Worm (Caenorhabditis elegans) whole organism, early embryonic: ENCODE results near the gene srh-216.

ENCODE experiments used
- B0310.2 ChIP-seq: sonication (generic microtip); optimal IDR thresholded peaks from 2 replicates; lab custom pipeline; 2016; ENCODE audit warnings: mild to moderate bottlenecking, missing genetic modification characterization, missing compliant biosample characterization
- F13C5.2 ChIP-seq: sonication (generic microtip); optimal IDR thresholded peaks from 2 replicates; lab custom pipeline; 2017; ENCODE audit warnings: mild to moderate bottlenecking, missing genetic modification characterization, inconsistent platforms, missing compliant biosample characterization
- aly-1 ChIP-seq: sonication (generic microtip); optimal IDR thresholded peaks from 2 replicates; lab custom pipeline; 2016; ENCODE audit warnings: missing genetic modification characterization, missing compliant biosample characterization
- ama-1 ChIP-seq: fragments of 150-350 bp; optimal IDR thresholded peaks from 2 replicates; lab custom pipeline; 2014
- ceh-13 ChIP-seq: fragments of 200-800 bp; sonication (Bioruptor generic); optimal IDR thresholded peaks from 2 replicates; lab custom pipeline; 2018; ENCODE audit warnings: mild to moderate bottlenecking, missing genetic modification characterization, missing compliant biosample characterization
- ceh-36 ChIP-seq: sonication (generic microtip); optimal IDR thresholded peaks from 2 replicates; lab custom pipeline; 2016; ENCODE audit warnings: missing genetic modification characterization, inconsistent platforms, missing compliant biosample characterization
- ets-7 ChIP-seq: sonication (generic microtip); optimal IDR thresholded peaks from 2 replicates; lab custom pipeline; 2016; ENCODE audit warnings: missing genotype, missing genetic modification characterization, missing compliant biosample characterization
- flt-1 ChIP-seq: fragments of 200-800 bp; sonication (Bioruptor generic); IDR thresholded peaks from 2 replicates; pipeline ENCODE4 v1.3.6; 2022; ENCODE audit warnings: missing genetic modification characterization, missing compliant biosample characterization
- hmbx-1 ChIP-seq: sonication (generic microtip); optimal IDR thresholded peaks from 2 replicates; lab custom pipeline; 2016; ENCODE audit warnings: mild to moderate bottlenecking, missing genetic modification characterization, missing compliant biosample characterization
- hmg-4 ChIP-seq: fragments of 200-800 bp; sonication (Bioruptor generic); optimal IDR thresholded peaks from 2 replicates; lab custom pipeline; 2018; ENCODE audit warnings: mild to moderate bottlenecking, missing genetic modification characterization, missing compliant biosample characterization
- hnd-1 ChIP-seq: sonication (generic microtip); optimal IDR thresholded peaks from 2 replicates; lab custom pipeline; 2016; ENCODE audit warnings: missing genetic modification characterization, missing compliant biosample characterization
- pes-1 ChIP-seq: fragments of 200-800 bp; sonication (Bioruptor generic); IDR thresholded peaks from 2 replicates; pipeline ENCODE4 v1.3.6; 2022; ENCODE audit warnings: missing genetic modification reagents, missing genetic modification characterization, missing compliant biosample characterization
- scrt-1 ChIP-seq: fragments of 200-800 bp; sonication (Bioruptor generic); IDR thresholded peaks from 2 replicates; pipeline ENCODE4 v1.3.6; 2022; ENCODE audit warnings: missing genetic modification characterization, missing compliant biosample characterization
- sea-1 ChIP-seq: fragments of 200-800 bp; sonication (Bioruptor generic); conservative IDR thresholded peaks from 2 replicates; pipeline ENCODE4 v1.3.6; 2022; ENCODE audit warnings: missing genetic modification characterization, missing compliant biosample characterization
- tbx-11 ChIP-seq: fragments of 200-800 bp; sonication (Bioruptor generic); IDR thresholded peaks from 2 replicates; pipeline ENCODE4 v1.3.6; 2022; ENCODE audit warnings: missing genetic modification characterization, missing compliant biosample characterization
- tbx-37 ChIP-seq: fragments of 200-800 bp; sonication (Bioruptor generic); conservative IDR thresholded peaks from 2 replicates; pipeline ENCODE4 v1.3.6; 2022; ENCODE audit warnings: missing genetic modification reagents, missing genetic modification characterization, missing compliant biosample characterization
- tra-4 ChIP-seq: sonication (generic microtip); optimal IDR thresholded peaks from 2 replicates; lab custom pipeline; 2017; ENCODE audit warnings: missing genetic modification characterization, missing compliant biosample characterization

The srh-216 gene

DNA sequence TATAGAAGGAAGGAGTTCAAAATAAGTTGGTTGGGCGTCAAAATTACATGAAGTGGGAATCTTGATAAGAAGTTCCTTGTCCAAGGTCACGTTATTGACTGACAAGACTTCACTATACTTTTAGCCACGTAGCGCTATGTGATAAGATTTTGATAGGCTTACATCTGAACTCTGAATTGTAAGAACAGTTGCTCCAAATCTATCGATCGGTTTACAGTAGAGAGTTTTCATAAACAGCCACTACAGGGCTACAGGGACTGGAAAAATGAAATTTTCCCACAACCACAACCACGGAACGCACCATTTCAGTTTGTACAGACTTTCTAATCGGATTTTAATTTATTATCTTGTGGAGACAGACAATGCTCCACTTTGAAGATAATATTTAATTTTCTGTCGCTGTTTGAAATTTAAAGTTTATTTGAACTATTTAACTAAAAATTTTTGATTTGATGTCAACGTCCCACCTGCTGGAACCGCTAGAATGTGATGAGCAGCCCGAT is 30.6 kb upstream of the srh-216 start, which contains the start of the genes clec-31 and clec-22:
clec-31 (minus strand) TSS at position 101 of the 503 bp plus-strand sequence.
clec-22 (plus strand) TSS at position 453 of the 503 bp plus-strand sequence.
- TF ChIP-seq B0310.2 (tag; lab: Kevin White, UChicago) (no peak), sea-1 (GFP tag; lab: Robert Waterston, UW) (no peak), scrt-1 (no peak), hmg-4 (GFP tag; lab: Kevin White, UChicago) (no peak), ama-1 (lab: Kevin White, UChicago) (no peak), ceh-36 (no peak), F13C5.2 (tag; lab: Kevin White, UChicago) (no peak), flt-1 (GFP tag; lab: Robert Waterston, UW) (no peak), ceh-13 (GFP tag; lab: Kevin White, UChicago) (no peak), tbx-11 (no peak), hnd-1 (tag; lab: Kevin White, UChicago) (no peak), ets-7 (tag; lab: Kevin White, UChicago) (no peak), tbx-37 (GFP tag; lab: Robert Waterston, UW) (no peak), aly-1 (no peak), pes-1 (GFP tag; lab: Robert Waterston, UW) (no peak), tra-4 (tag; lab: Kevin White, UChicago) (no peak)

DNA sequence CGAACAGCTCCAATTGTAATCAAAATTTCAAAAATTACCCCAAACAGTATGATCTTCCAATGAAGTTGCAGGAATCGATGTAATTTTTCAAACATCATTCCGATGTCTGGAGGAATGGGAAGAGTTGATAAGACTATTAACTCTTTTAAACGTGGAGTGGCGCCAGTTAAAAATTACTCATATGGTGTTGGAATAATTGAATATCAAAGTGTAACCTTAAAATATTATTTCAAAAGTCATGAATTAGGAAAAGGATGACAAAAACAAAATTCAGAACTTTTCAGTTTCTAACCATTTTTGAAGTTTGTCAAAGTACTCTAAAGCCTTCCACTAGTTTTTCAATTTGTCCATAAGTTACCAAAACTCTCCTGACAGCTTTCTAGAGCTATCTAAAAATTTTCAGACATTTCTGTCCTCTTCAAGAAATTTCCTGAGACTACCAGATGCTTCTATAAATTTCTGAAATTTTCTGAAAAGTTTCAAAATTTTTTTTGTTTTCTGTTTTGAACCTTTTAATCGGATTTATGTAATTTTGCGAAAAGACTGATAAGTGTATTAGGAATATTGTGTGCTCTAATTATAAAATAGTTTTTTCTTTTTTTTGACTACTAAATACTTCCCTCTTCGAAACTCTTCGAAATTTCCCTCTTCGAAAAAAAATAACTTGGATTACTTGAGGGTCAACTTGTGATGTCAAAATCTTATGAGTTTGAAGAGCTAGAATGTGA is 26.7 kb upstream of the srh-216 start, which contains the start of the genes clec-35 and clec-27:
clec-35 (minus strand) TSS at position 101 of the 728 bp plus-strand sequence.
clec-27 (plus strand) TSS at position 678 of the 728 bp plus-strand sequence.
- no peak for TF ChIP-seq aly-1
- no peak for TF ChIP-seq scrt-1
- TF ChIP-seq ama-1 (lab: Kevin White, UChicago): no peak
- no peak for TF ChIP-seq F13C5.2 (tag; lab: Kevin White, UChicago)
- TF ChIP-seq ceh-13 (GFP tag; lab: Kevin White, UChicago): no peak
- no peak for TF ChIP-seq ceh-36
- TF ChIP-seq sea-1 (GFP tag; lab: Robert Waterston, UW): no peak
- no peak for TF ChIP-seq hmg-4 (GFP tag; lab: Kevin White, UChicago)
- no peak for TF ChIP-seq ets-7 (tag; lab: Kevin White, UChicago)
- no peak for TF ChIP-seq B0310.2 (tag; lab: Kevin White, UChicago)
- no peak for TF ChIP-seq flt-1 (GFP tag; lab: Robert Waterston, UW)
- no peak for TF ChIP-seq tbx-11
- no peak for TF ChIP-seq tbx-37 (GFP tag; lab: Robert Waterston, UW)
- no peak for TF ChIP-seq hmbx-1 (tag; lab: Kevin White, UChicago)
- TF ChIP-seq pes-1 (GFP tag; lab: Robert Waterston, UW): no peak
- TF ChIP-seq tra-4 (tag; lab: Kevin White, UChicago): no peak
- TF ChIP-seq hnd-1 (tag; lab: Kevin White, UChicago): no peak

DNA sequence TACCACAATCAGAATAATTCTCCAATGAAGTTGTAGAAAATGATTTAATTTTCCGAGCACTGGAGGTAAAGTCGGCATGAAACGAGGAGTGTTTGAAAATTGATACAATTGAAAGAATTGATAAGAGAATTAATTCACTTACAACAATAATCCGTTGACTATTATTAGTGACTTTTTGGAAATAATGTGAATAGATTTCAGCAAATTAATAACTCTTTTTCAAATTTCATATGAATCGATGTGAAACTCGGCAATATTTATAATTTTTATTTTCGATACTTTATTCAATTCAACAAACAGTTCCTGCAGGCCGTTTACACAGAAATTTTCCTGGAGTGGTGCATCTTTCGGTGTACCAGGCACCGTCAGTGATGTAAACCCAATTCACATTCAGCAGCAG is 24.6 kb upstream of the srh-216 start, which contains the start of gene clec-37:
clec-37 (minus strand) TSS at position 101 of the 400 bp plus-strand sequence.
- TF ChIP-seq ceh-13 (GFP tag; lab: Kevin White, UChicago) (no peak), ceh-36 (no peak), hnd-1 (tag; lab: Kevin White, UChicago) (no peak), tbx-37 (GFP tag; lab: Robert Waterston, UW) (no peak), aly-1 (no peak)

DNA sequence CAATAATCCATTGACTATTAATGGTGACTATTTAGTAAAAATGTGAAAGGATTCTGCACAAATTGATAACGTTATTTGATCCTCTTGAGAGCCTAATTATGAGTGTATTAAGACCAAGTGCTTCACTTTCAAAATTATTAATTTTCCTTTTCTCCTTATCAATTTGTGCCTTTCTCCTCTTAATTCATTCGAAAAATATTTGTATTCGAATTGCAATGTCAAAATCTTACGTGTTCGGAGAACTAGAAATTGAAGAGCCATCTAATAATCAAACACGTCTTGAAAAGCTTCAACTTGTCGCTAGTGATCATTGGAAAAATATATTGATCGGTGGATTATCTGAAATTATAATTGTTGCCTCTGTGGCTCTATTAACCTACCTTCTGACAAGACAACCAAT is 21.1 kb upstream of the srh-216 start, which contains the start of the genes clec-36 and clec-26:
clec-36 (minus strand) TSS at position 101 of the 400 bp plus-strand sequence.
clec-26 (plus strand) TSS at position 114 of the 400 bp plus-strand sequence.
- no peak for TF ChIP-seq B0310.2 (tag; lab: Kevin White, UChicago)
- no peak for TF ChIP-seq tbx-11
- TF ChIP-seq tra-4 (tag; lab: Kevin White, UChicago): no peak
- no peak for TF ChIP-seq ceh-13 (GFP tag; lab: Kevin White, UChicago)
- no peak for TF ChIP-seq hnd-1 (tag; lab: Kevin White, UChicago)
- TF ChIP-seq ets-7 (tag; lab: Kevin White, UChicago): no peak
- no peak for TF ChIP-seq hmg-4 (GFP tag; lab: Kevin White, UChicago)
- TF ChIP-seq ceh-36: no peak
- TF ChIP-seq sea-1 (GFP tag; lab: Robert Waterston, UW): no peak
- no peak for TF ChIP-seq pes-1 (GFP tag; lab: Robert Waterston, UW)
- TF ChIP-seq ama-1 (lab: Kevin White, UChicago): no peak
- TF ChIP-seq tbx-37 (GFP tag; lab: Robert Waterston, UW): no peak
- no peak for TF ChIP-seq scrt-1
- TF ChIP-seq hmbx-1 (tag; lab: Kevin White, UChicago): no peak
- no peak for TF ChIP-seq aly-1
- no peak for TF ChIP-seq F13C5.2 (tag; lab: Kevin White, UChicago)
- no peak for TF ChIP-seq flt-1 (GFP tag; lab: Robert Waterston, UW)

DNA sequence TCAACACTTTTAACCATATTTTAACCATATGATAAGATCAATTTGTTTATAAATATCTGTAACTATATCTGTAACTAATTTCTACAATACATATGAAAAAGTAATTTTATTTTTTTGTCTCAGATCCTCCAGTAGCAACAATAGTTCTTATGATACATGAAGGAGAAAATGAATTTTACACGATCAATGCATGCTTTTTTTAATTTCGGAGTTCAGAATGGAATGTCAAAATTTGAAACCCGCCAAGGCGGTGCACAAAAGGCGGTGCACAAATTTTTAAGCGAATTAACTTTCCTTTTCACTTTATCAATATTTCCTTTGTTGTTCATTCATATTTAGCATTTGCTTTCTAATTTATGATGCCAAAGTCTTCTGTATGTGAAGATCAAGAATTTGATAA is 15.6 kb upstream of the srh-216 start, which contains the start of gene clec-25:
clec-25 (plus strand) TSS at position 301 of the 400 bp plus-strand sequence.
- TF ChIP-seq B0310.2 (tag; lab: Kevin White, UChicago) (no peak), tra-4 (tag; lab: Kevin White, UChicago) (no peak), flt-1 (GFP tag; lab: Robert Waterston, UW) (no peak), aly-1 (no peak), hmg-4 (GFP tag; lab: Kevin White, UChicago) (no peak), F13C5.2 (tag; lab: Kevin White, UChicago) (no peak), sea-1 (GFP tag; lab: Robert Waterston, UW) (no peak)

DNA sequence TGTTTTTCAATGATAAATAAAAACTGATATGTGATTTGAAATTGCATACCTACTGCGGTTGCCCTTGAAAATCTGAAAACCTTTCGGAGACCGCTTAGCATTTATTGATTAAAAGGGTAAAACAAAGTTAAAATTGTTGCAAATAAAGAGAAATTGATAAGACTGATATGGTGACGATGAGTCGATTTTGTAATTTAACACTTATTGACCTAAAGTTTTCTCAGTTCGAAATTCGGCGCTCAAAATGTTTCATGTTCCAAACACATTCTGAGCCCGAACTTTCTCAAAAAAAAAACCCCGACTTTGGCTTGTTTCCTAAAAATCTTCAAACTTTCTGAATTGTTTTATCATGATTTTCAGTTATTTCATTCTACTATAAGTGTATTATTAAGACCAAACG is 13.6 kb upstream of the srh-216 start, which contains the start of gene clec-40:
clec-40 (minus strand) TSS at position 101 of the 400 bp plus-strand sequence.
- TF ChIP-seq tbx-37 (GFP tag; lab: Robert Waterston, UW): no peak
- no peak for TF ChIP-seq sea-1 (GFP tag; lab: Robert Waterston, UW)
- no peak for TF ChIP-seq ets-7 (tag; lab: Kevin White, UChicago)
- TF ChIP-seq hmbx-1 (tag; lab: Kevin White, UChicago): no peak
- TF ChIP-seq F13C5.2 (tag; lab: Kevin White, UChicago): no peak
- TF ChIP-seq pes-1 (GFP tag; lab: Robert Waterston, UW): no peak
- TF ChIP-seq tra-4 (tag; lab: Kevin White, UChicago): no peak
- TF ChIP-seq tbx-11: no peak
- TF ChIP-seq hnd-1 (tag; lab: Kevin White, UChicago): no peak
- no peak for TF ChIP-seq aly-1
- no peak for TF ChIP-seq ceh-13 (GFP tag; lab: Kevin White, UChicago)
- no peak for TF ChIP-seq scrt-1
- no peak for TF ChIP-seq ama-1 (lab: Kevin White, UChicago)
